Worm (Caenorhabditis elegans) whole organism, L4 larva: ENCODE results near the gene fbxa-166.

Source experiments
- Y75B8A.6 ChIP-seq: fragments of 200-800 bp; sonication (Bioruptor generic); IDR thresholded peaks from 2 replicates; pipeline ENCODE4 v1.3.6; 2022; ENCODE audit warnings: missing genetic modification reagents, missing genetic modification characterization, missing compliant biosample characterization
- ama-1 ChIP-seq: fragments of 150-350 bp; optimal IDR thresholded peaks from 2 replicates; lab custom pipeline; 2014; ENCODE audit warnings: inconsistent platforms, mixed read lengths
- dmd-6 ChIP-seq: fragments of 200-800 bp; sonication (Bioruptor generic); IDR thresholded peaks from 2 replicates; pipeline ENCODE4 v1.3.6; 2022; ENCODE audit warnings: missing genetic modification reagents, missing genetic modification characterization, missing compliant biosample characterization
- jun-1 ChIP-seq: fragments of 150-350 bp; optimal IDR thresholded peaks from 2 replicates; lab custom pipeline; 2014; ENCODE audit warnings: missing biosample characterization, missing genetic modification reagents, missing genetic modification characterization
- mxl-2 ChIP-seq: fragments of 200-800 bp; sonication (Bioruptor generic); conservative IDR thresholded peaks from 2 replicates; pipeline ENCODE4 v1.3.6; 2022; ENCODE audit warnings: missing genetic modification reagents, missing genetic modification characterization, missing compliant biosample characterization
- nhr-11 ChIP-seq: fragments of 150-350 bp; optimal IDR thresholded peaks from 2 replicates; lab custom pipeline; 2014; ENCODE audit warnings: missing biosample characterization, missing genetic modification characterization
- nhr-76 ChIP-seq: fragments of 150-350 bp; optimal IDR thresholded peaks from 2 replicates; lab custom pipeline; 2014; ENCODE audit warnings: missing biosample characterization, missing genetic modification characterization
- pha-4 ChIP-seq, 2 experiments: fragments of 150-350 bp in 1 of 2; fragments of 200-800 bp in 1 of 2; sonication (Bioruptor generic) in 1 of 2; IDR thresholded peaks in 1 of 2; optimal IDR thresholded peaks in 1 of 2; 2 replicates each; pipeline versions ENCODE4 v1.3.6 to Lab custom; 2014 to 2022; ENCODE audit warnings: missing genetic modification characterization in 2 of 2, missing genetic modification reagents in 2 of 2, missing biosample characterization in 1 of 2, missing compliant biosample characterization in 1 of 2
- zfp-2 ChIP-seq: sonication (generic microtip); optimal IDR thresholded peaks from 2 replicates; lab custom pipeline; 2016; ENCODE audit warnings: mild to moderate bottlenecking, missing genetic modification characterization, missing compliant biosample characterization

DNA sequence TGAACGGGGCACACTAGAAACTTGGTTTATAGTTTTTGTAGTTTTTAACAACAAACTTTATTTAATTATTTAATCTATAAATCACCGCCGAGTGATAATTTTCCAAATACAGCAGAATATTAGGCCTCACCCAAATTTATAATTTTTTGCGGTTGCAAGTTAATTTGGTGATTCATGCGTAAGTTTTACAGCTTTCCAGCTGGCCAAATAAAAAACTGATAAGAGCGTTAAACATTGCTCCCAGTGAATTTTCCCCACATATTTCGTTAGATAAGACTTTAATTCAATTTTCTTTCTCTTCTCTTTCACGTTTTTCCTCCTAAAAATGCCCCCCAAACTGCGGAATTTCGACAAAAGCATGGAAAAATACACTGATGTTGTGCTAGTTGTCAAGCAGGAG is 17.3 kb downstream of the fbxa-166 start, which contains the start of gene bath-47:
- TF ChIP-seq ama-1 (lab: Kevin White, UChicago) (no peak), zfp-2 (no peak), nhr-11 (tag; lab: Kevin White, UChicago) (no peak), mxl-2 (GFP tag; lab: Robert Waterston, UW) (no peak), pha-4 (GFP tag; IDR thresholded peaks at IDR 0.05; lab: Robert Waterston, UW) (no peak), pha-4 (tag; optimal IDR thresholded peaks at IDR 0.05; lab: Kevin White, UChicago) (no peak), jun-1 (tag; lab: Kevin White, UChicago) (no peak), nhr-76 (no peak), dmd-6 (no peak), Y75B8A.6 (no peak)
